Fruit fly (Drosophila melanogaster) whole organism: ENCODE data around the gene CG42481.

Experiments used
- Dll ChIP-seq: fragments of >200 bp; optimal IDR thresholded peaks from 2 replicates; lab custom pipeline; 2017
- EcR ChIP-seq, 2 experiments: fragments of >200 bp; optimal IDR thresholded peaks; 2 replicates each; lab custom pipeline; 2017; ENCODE audit warnings: missing biosample characterization in 2 of 2, missing genetic modification characterization in 2 of 2, missing genetic modification reagents in 2 of 2
- psq ChIP-seq: fragments of >200 bp; optimal IDR thresholded peaks from 2 replicates; lab custom pipeline; 2017
- usp ChIP-seq: fragments of >200 bp; optimal IDR thresholded peaks from 2 replicates; lab custom pipeline; 2017; ENCODE audit warnings: missing biosample characterization, missing genetic modification characterization, mixed read lengths

DNA sequence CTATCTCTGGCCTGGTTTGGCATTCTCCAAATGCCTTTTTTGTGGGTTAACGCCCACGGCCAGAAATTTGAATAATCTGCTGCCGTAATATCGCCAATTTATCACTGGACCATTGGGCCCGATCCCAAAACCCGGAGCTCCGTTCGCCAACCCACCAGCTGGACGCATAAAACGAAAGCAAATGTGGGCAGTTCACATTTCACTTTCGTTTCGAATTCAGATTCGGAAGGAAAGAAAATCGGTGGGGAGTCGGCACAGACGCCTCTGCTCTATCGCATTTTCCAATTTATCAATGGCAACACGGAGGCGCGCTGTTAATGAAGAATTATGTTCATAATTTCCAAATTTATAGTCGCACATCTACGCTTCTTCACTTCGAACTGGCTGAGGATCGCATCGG lies 48.8 kb downstream of the CG42481 start:
- TF ChIP-seq usp (GFP tag; lab: Kevin White, UChicago) (no peak), Dll (lab: Kevin White, UChicago) (no peak), EcR (GFP tag; optimal IDR thresholded peaks at IDR 0.05; lab: Kevin White, UChicago) (no peak), psq (lab: Kevin White, UChicago) (no peak)
